3 worm cellular contexts compared by ENCODE assay signal in the genomic region with DNA sequence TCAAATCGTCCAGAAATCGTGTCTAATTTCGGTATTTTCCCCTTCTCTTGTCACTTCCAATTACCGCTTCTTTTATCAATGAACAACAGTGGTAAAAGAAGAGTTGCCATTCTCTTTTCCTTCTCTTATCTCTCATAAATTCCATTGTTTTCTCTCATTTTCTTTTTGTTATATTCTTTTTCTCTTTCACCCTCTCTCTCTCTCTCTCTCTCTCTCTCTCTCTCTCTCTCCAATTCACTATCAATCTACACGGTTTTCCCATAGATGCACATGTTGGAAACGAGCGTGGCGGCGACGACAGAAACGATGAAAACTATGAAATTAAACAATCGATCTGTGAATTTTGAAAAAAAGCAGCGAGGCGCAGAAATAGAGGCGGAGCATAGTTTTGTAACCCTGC.
A peak's percentile ranks its signal among the peaks of the same experiment; 100 is the strongest.
TF ChIP-seq lines count a peak whose summit lies in the region.

No protein-coding gene starts in this region.

TF ChIP-seq in whole organism, L1 larva, 84 proteins besides CTCF, POLR2A, EP300 and RAD21 (continued from another document and continues in another):
- TF ChIP-seq unc-130 (tag; optimal IDR thresholded peaks at IDR 0.05; lab: Kevin White, UChicago): no peak
- no peak for TF ChIP-seq aly-2 (tag; optimal IDR thresholded peaks at IDR 0.05; lab: Kevin White, UChicago)
- TF ChIP-seq hpl-2 (GFP tag; optimal IDR thresholded peaks at IDR 0.05; lab: Kevin White, UChicago): no peak
- TF ChIP-seq lin-39 (tag; optimal IDR thresholded peaks at IDR 0.05; lab: Kevin White, UChicago): no peak
- TF ChIP-seq ceh-63 (GFP tag; optimal IDR thresholded peaks at IDR 0.05; lab: Kevin White, UChicago): no peak
- TF ChIP-seq swsn-7 (tag; optimal IDR thresholded peaks at IDR 0.05; lab: Kevin White, UChicago): no peak
- TF ChIP-seq nhr-12 (tag; optimal IDR thresholded peaks at IDR 0.05; lab: Kevin White, UChicago): no peak
- no peak for TF ChIP-seq ets-5 (GFP tag; IDR thresholded peaks at IDR 0.05; lab: Robert Waterston, UW)
- no peak for TF ChIP-seq dsc-1 (tag; optimal IDR thresholded peaks at IDR 0.05; lab: Kevin White, UChicago)
- TF ChIP-seq mep-1 (tag; optimal IDR thresholded peaks at IDR 0.05; lab: Kevin White, UChicago): peak; percentile 10
- peak; percentile 12 for TF ChIP-seq ama-1 (optimal IDR thresholded peaks at IDR 0.05; lab: Kevin White, UChicago)
- TF ChIP-seq pqm-1 (tag; optimal IDR thresholded peaks at IDR 0.05; lab: Kevin White, UChicago): no peak
- TF ChIP-seq unc-86 (tag; optimal IDR thresholded peaks at IDR 0.05; lab: Kevin White, UChicago): no peak
- peak; percentile 35 for TF ChIP-seq elt-2 (tag; optimal IDR thresholded peaks at IDR 0.05; lab: Kevin White, UChicago)
- TF ChIP-seq nhr-76 (tag; optimal IDR thresholded peaks at IDR 0.05; lab: Kevin White, UChicago): no peak
- TF ChIP-seq fkh-4 (tag; optimal IDR thresholded peaks at IDR 0.05; lab: Kevin White, UChicago; ENCODE audit: borderline replicate concordance): no peak
- TF ChIP-seq unc-98 (GFP tag; IDR thresholded peaks at IDR 0.05; lab: Robert Waterston, UW): no peak
- no peak for TF ChIP-seq isw-1 (GFP tag; IDR thresholded peaks at IDR 0.05; lab: Robert Waterston, UW)
- TF ChIP-seq C34B4.2 (tag; optimal IDR thresholded peaks at IDR 0.05; lab: Kevin White, UChicago): no peak
- TF ChIP-seq snu-23 (GFP tag; optimal IDR thresholded peaks at IDR 0.05; lab: Kevin White, UChicago): peak; percentile 60
- TF ChIP-seq Y116A8C.19 (tag; optimal IDR thresholded peaks at IDR 0.05; lab: Kevin White, UChicago; ENCODE audit: borderline replicate concordance): no peak
- peak; percentile 44 for TF ChIP-seq nhr-19 (GFP tag; conservative IDR thresholded peaks at IDR 0.05; lab: Robert Waterston, UW)
- TF ChIP-seq tbx-2 (tag; optimal IDR thresholded peaks at IDR 0.05; lab: Kevin White, UChicago): peak; percentile 21
- no peak for TF ChIP-seq sptf-1 (tag; optimal IDR thresholded peaks at IDR 0.05; lab: Kevin White, UChicago)
- no peak for TF ChIP-seq fos-1 (tag; optimal IDR thresholded peaks at IDR 0.05; lab: Kevin White, UChicago)
- TF ChIP-seq ceh-88 (GFP tag; IDR thresholded peaks at IDR 0.05; lab: Robert Waterston, UW): no peak
- TF ChIP-seq nhr-47 (tag; optimal IDR thresholded peaks at IDR 0.05; lab: Kevin White, UChicago): peak; percentile 15
- TF ChIP-seq egl-27 (tag; optimal IDR thresholded peaks at IDR 0.05; lab: Kevin White, UChicago): no peak
- no peak for TF ChIP-seq zag-1 (tag; optimal IDR thresholded peaks at IDR 0.05; lab: Kevin White, UChicago)
- peak; percentile 7 for TF ChIP-seq pag-3 (tag; optimal IDR thresholded peaks at IDR 0.05; lab: Kevin White, UChicago; ENCODE audit: borderline replicate concordance, insufficient read depth)
- TF ChIP-seq ceh-90 (tag; optimal IDR thresholded peaks at IDR 0.05; lab: Kevin White, UChicago): no peak
- TF ChIP-seq snpc-4 (tag; optimal IDR thresholded peaks at IDR 0.05; lab: Kevin White, UChicago): no peak
- no peak for TF ChIP-seq alr-1 (tag; optimal IDR thresholded peaks at IDR 0.05; lab: Kevin White, UChicago; ENCODE audit: borderline replicate concordance)
- no peak for TF ChIP-seq ztf-4 (tag; optimal IDR thresholded peaks at IDR 0.05; lab: Kevin White, UChicago)
- no peak for TF ChIP-seq nhr-237 (tag; optimal IDR thresholded peaks at IDR 0.05; lab: Kevin White, UChicago)
- no peak for TF ChIP-seq ceh-8 (GFP tag; optimal IDR thresholded peaks at IDR 0.05; lab: Kevin White, UChicago)
- TF ChIP-seq zip-4 (GFP tag; optimal IDR thresholded peaks at IDR 0.05; lab: Kevin White, UChicago): no peak
- TF ChIP-seq rnt-1 (tag; optimal IDR thresholded peaks at IDR 0.05; lab: Kevin White, UChicago): no peak
- no peak for TF ChIP-seq ces-1 (GFP tag; optimal IDR thresholded peaks at IDR 0.05; lab: Kevin White, UChicago)
- TF ChIP-seq grh-1 (GFP tag; IDR thresholded peaks at IDR 0.05; lab: Robert Waterston, UW): no peak
- TF ChIP-seq nhr-11 (tag; optimal IDR thresholded peaks at IDR 0.05; lab: Kevin White, UChicago): no peak
- TF ChIP-seq ztf-11 (tag; optimal IDR thresholded peaks at IDR 0.05; lab: Kevin White, UChicago): no peak
- TF ChIP-seq lin-14 (GFP tag; optimal IDR thresholded peaks at IDR 0.05; lab: Kevin White, UChicago): peak; percentile 63
- TF ChIP-seq nhr-84 (tag; optimal IDR thresholded peaks at IDR 0.05; lab: Kevin White, UChicago): no peak

TF ChIP-seq in whole organism, L3 larva, 47 proteins besides CTCF, POLR2A, EP300 and RAD21 (continued from another document):
- TF ChIP-seq egl-27 (tag; optimal IDR thresholded peaks at IDR 0.05; lab: Kevin White, UChicago): no peak

TF ChIP-seq in whole organism, L4 larva, 104 proteins besides CTCF, POLR2A, EP300 and RAD21 (continued from another document):
- TF ChIP-seq dve-1 (tag; optimal IDR thresholded peaks at IDR 0.05; lab: Kevin White, UChicago; ENCODE audit: insufficient read depth): peak; percentile 81
- no peak for TF ChIP-seq ceh-32 (tag; optimal IDR thresholded peaks at IDR 0.05; lab: Kevin White, UChicago; ENCODE audit: poor library complexity)
- peak in 1 of 2 experiments; percentile 94 for TF ChIP-seq unc-62 (GFP tag; optimal IDR thresholded peaks at IDR 0.05 in 1 of 2; lab: Kevin White, UChicago)
- TF ChIP-seq unc-62 (tag; optimal IDR thresholded peaks at IDR 0.05; lab: Kevin White, UChicago): no peak
- TF ChIP-seq mes-2 (tag; optimal IDR thresholded peaks at IDR 0.05; lab: Kevin White, UChicago; ENCODE audit: poor library complexity, severe bottlenecking): peak; percentile 25
- no peak for TF ChIP-seq daf-16 (GFP tag; optimal IDR thresholded peaks at IDR 0.05; lab: Kevin White, UChicago)
- peak; percentile 67 for TF ChIP-seq daf-16 (tag; optimal IDR thresholded peaks at IDR 0.05; lab: Kevin White, UChicago)
- no peak for TF ChIP-seq ceh-82 (tag; optimal IDR thresholded peaks at IDR 0.05; lab: Kevin White, UChicago)
